Worm (Caenorhabditis elegans): ENCODE results near the gene ZC239.13.
"Not testable (repeated sequence)": the region's sequence is repeated elsewhere in the genome, so short reads cannot be mapped to it uniquely, and the experiment has no call there.

Gene ZC239.13

ce11 chrII:3208679-3209078 lies 14.0 kb downstream of the ZC239.13 start, which contains the start of gene sdz-35:
sdz-35 (minus strand) TSS chrII:3208779.
- TF ChIP-seq tbx-37 (GFP tag; conservative IDR thresholded peaks at IDR 0.05) (no peak), tbx-11 (GFP tag; IDR thresholded peaks at IDR 0.05) (no peak)

ce11 chrII:3206423-3206989 lies 16.1 kb downstream of the ZC239.13 start, which contains the start of the genes ZC239.20 and ZC239.21:
ZC239.20 (minus strand) TSS chrII:3206523.
ZC239.21 (plus strand) TSS chrII:3206939.
- TF ChIP-seq scrt-1 (GFP tag; IDR thresholded peaks at IDR 0.05) (no peak), tra-4 (tag; optimal IDR thresholded peaks at IDR 0.05) (no peak), hmg-4 (GFP tag; optimal IDR thresholded peaks at IDR 0.05) (no peak), aly-1 (tag; optimal IDR thresholded peaks at IDR 0.05) (no peak), sea-1 (GFP tag; conservative IDR thresholded peaks at IDR 0.05) (no peak), ceh-13 (GFP tag; optimal IDR thresholded peaks at IDR 0.05) (no peak), hmbx-1 (tag; optimal IDR thresholded peaks at IDR 0.05) (no peak), tbx-37 (GFP tag; conservative IDR thresholded peaks at IDR 0.05) (no peak), pes-1 (GFP tag; IDR thresholded peaks at IDR 0.05) (no peak), ama-1 (optimal IDR thresholded peaks at IDR 0.05) (no peak), tbx-11 (GFP tag; IDR thresholded peaks at IDR 0.05) (no peak)

- TF ChIP-seq ceh-13 (GFP tag; optimal IDR thresholded peaks at IDR 0.05) (no peak), ets-7 (tag; optimal IDR thresholded peaks at IDR 0.05) (no peak), pes-1 (GFP tag; IDR thresholded peaks at IDR 0.05) (no peak), hmbx-1 (tag; optimal IDR thresholded peaks at IDR 0.05) (no peak), F13C5.2 (tag; optimal IDR thresholded peaks at IDR 0.05) (no peak), ama-1 (optimal IDR thresholded peaks at IDR 0.05) (no peak), aly-1 (tag; optimal IDR thresholded peaks at IDR 0.05) (no peak), tbx-37 (GFP tag; conservative IDR thresholded peaks at IDR 0.05) (no peak), tbx-11 (GFP tag; IDR thresholded peaks at IDR 0.05) (no peak), sea-1 (GFP tag; conservative IDR thresholded peaks at IDR 0.05) (no peak), hnd-1 (tag; optimal IDR thresholded peaks at IDR 0.05) (no peak), hmg-4 (GFP tag; optimal IDR thresholded peaks at IDR 0.05) (no peak), scrt-1 (GFP tag; IDR thresholded peaks at IDR 0.05) (no peak), flt-1 (GFP tag; IDR thresholded peaks at IDR 0.05) (no peak), B0310.2 (tag; optimal IDR thresholded peaks at IDR 0.05) (no peak), tra-4 (tag; optimal IDR thresholded peaks at IDR 0.05) (no peak), ceh-36 (tag; optimal IDR thresholded peaks at IDR 0.05) (no peak)
These were observed 19.2 kb downstream of the ZC239.13 start, which contains the start of gene sri-50 for ce11 chrII:3203415-3203814. sri-50 (plus strand) TSS chrII:3203715.

ce11 chrII:3202519-3202918 lies 20.1 kb downstream of the ZC239.13 start, which contains the start of gene sri-53:
sri-53 (minus strand) TSS chrII:3202619.
- no peak for TF ChIP-seq tbx-11 (GFP tag; IDR thresholded peaks at IDR 0.05)
- TF ChIP-seq pes-1 (GFP tag; IDR thresholded peaks at IDR 0.05): no peak
- TF ChIP-seq ama-1 (optimal IDR thresholded peaks at IDR 0.05): no peak
- TF ChIP-seq hmg-4 (GFP tag; optimal IDR thresholded peaks at IDR 0.05): no peak
- no peak for TF ChIP-seq hmbx-1 (tag; optimal IDR thresholded peaks at IDR 0.05)
- TF ChIP-seq ceh-13 (GFP tag; optimal IDR thresholded peaks at IDR 0.05): no peak
- no peak for TF ChIP-seq aly-1 (tag; optimal IDR thresholded peaks at IDR 0.05)
- no peak for TF ChIP-seq sea-1 (GFP tag; conservative IDR thresholded peaks at IDR 0.05)
- TF ChIP-seq flt-1 (GFP tag; IDR thresholded peaks at IDR 0.05): no peak
- no peak for TF ChIP-seq scrt-1 (GFP tag; IDR thresholded peaks at IDR 0.05)
- TF ChIP-seq B0310.2 (tag; optimal IDR thresholded peaks at IDR 0.05): no peak
- TF ChIP-seq ceh-36 (tag; optimal IDR thresholded peaks at IDR 0.05): no peak
- TF ChIP-seq F13C5.2 (tag; optimal IDR thresholded peaks at IDR 0.05): no peak
- TF ChIP-seq ets-7 (tag; optimal IDR thresholded peaks at IDR 0.05): no peak
- TF ChIP-seq tra-4 (tag; optimal IDR thresholded peaks at IDR 0.05): no peak
- TF ChIP-seq tbx-37 (GFP tag; conservative IDR thresholded peaks at IDR 0.05): no peak
- no peak for TF ChIP-seq hnd-1 (tag; optimal IDR thresholded peaks at IDR 0.05)

DNA sequence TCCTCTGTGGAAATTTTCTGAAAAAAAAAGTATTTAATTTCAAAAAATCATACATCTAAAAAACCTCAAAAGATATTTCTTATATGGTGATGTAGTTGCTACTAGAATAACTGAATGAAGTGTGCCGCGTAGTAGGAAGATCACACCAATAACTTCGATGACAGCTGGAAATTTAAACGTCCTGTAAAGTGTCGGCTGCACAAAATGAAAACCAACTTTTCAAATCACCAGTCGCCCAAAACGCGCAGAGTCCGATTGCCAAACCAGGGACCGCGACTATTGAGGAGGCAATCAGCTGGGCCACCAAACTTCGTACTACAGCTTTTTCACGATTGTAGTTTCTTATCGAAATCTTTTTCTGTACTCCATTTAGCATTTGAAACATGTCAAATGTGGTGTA lies 21.4 kb downstream of the ZC239.13 start, which contains the start of gene sri-48:
sri-48 (minus strand) TSS at position 101 of the 400 bp plus-strand sequence.
- not testable (repeated sequence) for TF ChIP-seq tbx-37 (GFP tag; conservative IDR thresholded peaks at IDR 0.05); ama-1 (optimal IDR thresholded peaks at IDR 0.05); flt-1 (GFP tag; IDR thresholded peaks at IDR 0.05)

DNA sequence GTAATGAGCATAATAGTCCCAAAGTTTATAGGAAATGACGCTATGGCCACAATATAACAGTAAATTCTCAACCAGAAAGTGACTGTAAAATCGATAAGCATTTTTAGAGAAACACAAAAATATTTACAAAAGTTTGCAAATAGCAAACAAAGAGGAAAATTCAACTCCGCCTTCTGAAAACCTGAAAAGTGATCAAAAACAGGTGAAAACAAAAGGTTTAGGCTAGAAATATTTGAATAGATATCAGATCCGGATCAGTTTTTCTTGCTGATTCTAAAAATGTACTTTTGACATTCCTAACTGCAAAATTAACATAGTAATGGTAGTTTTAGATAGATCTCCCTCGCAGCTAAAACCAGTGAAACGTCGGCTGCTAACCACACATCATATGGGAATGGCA lies 23.6 kb downstream of the ZC239.13 start, which contains the start of gene sri-51:
sri-51 (minus strand) TSS at position 101 of the 400 bp plus-strand sequence.
- TF ChIP-seq hmbx-1 (tag; optimal IDR thresholded peaks at IDR 0.05) (no peak), ama-1 (optimal IDR thresholded peaks at IDR 0.05) (no peak), sea-1 (GFP tag; conservative IDR thresholded peaks at IDR 0.05) (no peak), hmg-4 (GFP tag; optimal IDR thresholded peaks at IDR 0.05) (no peak), aly-1 (tag; optimal IDR thresholded peaks at IDR 0.05) (no peak), scrt-1 (GFP tag; IDR thresholded peaks at IDR 0.05) (no peak), hnd-1 (tag; optimal IDR thresholded peaks at IDR 0.05) (no peak), flt-1 (GFP tag; IDR thresholded peaks at IDR 0.05) (no peak), pes-1 (GFP tag; IDR thresholded peaks at IDR 0.05) (no peak), ceh-13 (GFP tag; optimal IDR thresholded peaks at IDR 0.05) (no peak), ets-7 (tag; optimal IDR thresholded peaks at IDR 0.05) (no peak), B0310.2 (tag; optimal IDR thresholded peaks at IDR 0.05) (no peak), F13C5.2 (tag; optimal IDR thresholded peaks at IDR 0.05) (no peak), tbx-11 (GFP tag; IDR thresholded peaks at IDR 0.05) (no peak)

ce11 chrII:3196966-3197365 lies 25.7 kb downstream of the ZC239.13 start, which contains the start of gene gcy-15:
gcy-15 (minus strand) TSS chrII:3197066.
- TF ChIP-seq F13C5.2 (tag; optimal IDR thresholded peaks at IDR 0.05) (no peak), hnd-1 (tag; optimal IDR thresholded peaks at IDR 0.05) (no peak), ama-1 (optimal IDR thresholded peaks at IDR 0.05) (no peak), scrt-1 (GFP tag; IDR thresholded peaks at IDR 0.05) (no peak), tra-4 (tag; optimal IDR thresholded peaks at IDR 0.05) (no peak), pes-1 (GFP tag; IDR thresholded peaks at IDR 0.05) (no peak), tbx-11 (GFP tag; IDR thresholded peaks at IDR 0.05) (no peak), tbx-37 (GFP tag; conservative IDR thresholded peaks at IDR 0.05) (no peak), B0310.2 (tag; optimal IDR thresholded peaks at IDR 0.05) (no peak), ceh-36 (tag; optimal IDR thresholded peaks at IDR 0.05) (no peak), ceh-13 (GFP tag; optimal IDR thresholded peaks at IDR 0.05) (no peak), flt-1 (GFP tag; IDR thresholded peaks at IDR 0.05) (no peak), hmg-4 (GFP tag; optimal IDR thresholded peaks at IDR 0.05) (no peak), sea-1 (GFP tag; conservative IDR thresholded peaks at IDR 0.05) (no peak), hmbx-1 (tag; optimal IDR thresholded peaks at IDR 0.05) (no peak), ets-7 (tag; optimal IDR thresholded peaks at IDR 0.05) (no peak), aly-1 (tag; optimal IDR thresholded peaks at IDR 0.05) (no peak)
